Worm (Caenorhabditis elegans): Measurements from ENCODE around the gene plc-2.
"Not testable (repeated sequence)": the region's sequence is repeated elsewhere in the genome, so short reads cannot be mapped to it uniquely, and the experiment has no call there.

The plc-2 gene

DNA sequence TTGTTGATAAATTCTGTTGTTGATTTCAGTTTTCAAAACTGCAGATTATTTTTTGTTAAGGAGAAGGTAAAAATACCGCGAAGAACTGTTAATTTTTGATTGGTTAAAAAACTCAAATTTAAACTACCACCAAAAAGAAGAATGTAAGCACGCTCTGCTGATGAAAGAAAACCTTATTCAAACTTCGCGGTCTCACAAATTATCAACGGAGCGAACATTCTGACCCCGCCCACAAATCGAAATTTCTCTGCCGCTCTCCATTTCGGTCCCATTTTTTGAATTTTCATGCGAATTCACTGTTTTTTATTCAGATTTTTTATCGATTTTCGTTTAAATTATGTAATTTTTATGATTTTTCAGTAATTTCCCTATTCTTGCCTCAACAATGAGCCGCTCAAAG is 2.8 kb upstream of the plc-2 start, which contains the start of gene cyn-3:
Gene cyn-3, plus strand, starts transcription at position 361 of the 400 bp plus-strand sequence.
- TF ChIP-seq med-1 (GFP tag; optimal IDR thresholded peaks at IDR 0.05; ENCODE audit: insufficient read depth) (no peak), ztf-29 (GFP tag; IDR thresholded peaks at IDR 0.05) (no peak), flt-1 (GFP tag; IDR thresholded peaks at IDR 0.05) (no peak)

DNA sequence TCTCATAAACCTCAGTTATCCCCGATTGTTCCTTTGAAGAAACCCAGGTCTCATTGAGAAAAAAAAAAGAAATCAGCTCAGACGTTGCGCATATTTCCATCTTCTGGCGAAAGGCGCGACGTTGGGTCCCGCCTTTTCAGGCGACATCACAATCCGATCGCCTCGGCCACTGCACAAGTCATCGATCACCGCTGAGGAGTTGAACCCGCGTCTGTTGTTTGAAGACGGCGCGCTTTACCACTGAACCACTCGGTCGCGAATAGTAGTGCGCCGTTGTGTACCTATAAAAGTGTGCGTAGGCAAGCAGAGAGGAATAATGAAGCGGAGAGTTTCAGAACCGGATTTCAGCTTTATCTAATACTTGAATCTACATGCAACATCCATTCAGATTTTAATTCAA is 1.5 kb upstream of the plc-2 start, which contains the start of gene Y75B12B.11:
Gene Y75B12B.11, plus strand, starts transcription at position 394 of the 400 bp plus-strand sequence.
- peak; percentile 88 for TF ChIP-seq ztf-23 (GFP tag; IDR thresholded peaks at IDR 0.05)
- TF ChIP-seq med-1 (GFP tag; optimal IDR thresholded peaks at IDR 0.05; ENCODE audit: insufficient read depth), result peak; percentile 51
- peak; percentile 76 for TF ChIP-seq cog-1 (tag; optimal IDR thresholded peaks at IDR 0.05)
- TF ChIP-seq tab-1 (GFP tag; IDR thresholded peaks at IDR 0.05), result peak; percentile 95
- peak; percentile 80 for TF ChIP-seq klf-2 (GFP tag; conservative IDR thresholded peaks at IDR 0.05)
- TF ChIP-seq ztf-29 (GFP tag; IDR thresholded peaks at IDR 0.05), result peak; percentile 86
- TF ChIP-seq T22C8.4 (GFP tag; IDR thresholded peaks at IDR 0.05), result peak; percentile 89
- TF ChIP-seq flt-1 (GFP tag; IDR thresholded peaks at IDR 0.05), result peak; percentile 96
- peak; percentile 78 for TF ChIP-seq ref-1 (GFP tag; conservative IDR thresholded peaks at IDR 0.05)

DNA sequence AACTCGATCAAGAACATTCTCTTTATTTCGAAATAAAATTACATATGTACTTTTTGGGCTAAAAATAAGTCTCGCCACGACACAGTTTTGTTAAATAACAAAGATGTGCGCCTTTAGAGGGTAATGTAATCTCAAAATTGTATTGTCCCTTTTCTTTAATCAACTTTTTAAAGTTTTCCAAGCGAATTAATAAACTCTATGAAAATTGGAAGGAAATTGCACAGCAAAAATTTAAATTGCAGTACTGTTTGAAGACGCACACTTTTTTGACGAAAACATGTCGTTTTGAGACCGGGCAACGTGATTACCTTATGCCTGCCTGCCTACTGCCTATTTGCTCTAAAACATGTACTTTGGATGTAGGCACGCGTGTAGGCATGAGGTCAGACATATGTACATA is 401 bp upstream of the plc-2 start:
- TF ChIP-seq flt-1 (GFP tag; IDR thresholded peaks at IDR 0.05) (no peak), tab-1 (GFP tag; IDR thresholded peaks at IDR 0.05) (no peak), T22C8.4 (GFP tag; IDR thresholded peaks at IDR 0.05) (no peak), cog-1 (tag; optimal IDR thresholded peaks at IDR 0.05) (no peak), ztf-29 (GFP tag; IDR thresholded peaks at IDR 0.05) (no peak), ref-1 (GFP tag; conservative IDR thresholded peaks at IDR 0.05) (no peak), med-1 (GFP tag; optimal IDR thresholded peaks at IDR 0.05; ENCODE audit: insufficient read depth) (no peak), ztf-23 (GFP tag; IDR thresholded peaks at IDR 0.05) (no peak)

DNA sequence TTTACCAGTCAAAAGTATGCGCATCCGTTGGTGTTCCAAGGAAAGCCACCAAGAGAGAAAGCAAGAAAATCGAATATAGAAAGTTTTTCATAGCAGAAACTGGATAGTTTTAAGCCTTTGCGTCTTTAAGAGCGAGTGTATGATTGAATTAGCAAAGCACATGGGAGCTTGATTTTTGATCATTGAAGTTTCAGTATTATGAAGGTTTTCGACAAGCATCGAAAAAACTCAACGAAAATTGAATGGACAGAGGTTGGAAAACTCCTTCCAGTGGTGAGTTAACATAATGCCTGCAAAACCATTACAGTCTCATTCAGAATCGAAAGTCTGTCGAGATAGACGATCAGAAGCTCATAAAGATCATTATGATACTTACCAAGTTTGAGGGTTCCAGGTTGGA is 1.5 kb downstream of the plc-2 start, which contains the start of gene Y75B12B.13:
Gene Y75B12B.13, minus strand, starts transcription at position 101 of the 400 bp plus-strand sequence.
- no peak for TF ChIP-seq ztf-23 (GFP tag; IDR thresholded peaks at IDR 0.05)
- no peak for TF ChIP-seq ztf-29 (GFP tag; IDR thresholded peaks at IDR 0.05)
- no peak for TF ChIP-seq flt-1 (GFP tag; IDR thresholded peaks at IDR 0.05)
- TF ChIP-seq ref-1 (GFP tag; conservative IDR thresholded peaks at IDR 0.05), result no peak
- TF ChIP-seq klf-2 (GFP tag; conservative IDR thresholded peaks at IDR 0.05), result no peak
- no peak for TF ChIP-seq med-1 (GFP tag; optimal IDR thresholded peaks at IDR 0.05; ENCODE audit: insufficient read depth)
- TF ChIP-seq cog-1 (tag; optimal IDR thresholded peaks at IDR 0.05), result no peak
- TF ChIP-seq T22C8.4 (GFP tag; IDR thresholded peaks at IDR 0.05), result no peak
- TF ChIP-seq tab-1 (GFP tag; IDR thresholded peaks at IDR 0.05), result no peak

DNA sequence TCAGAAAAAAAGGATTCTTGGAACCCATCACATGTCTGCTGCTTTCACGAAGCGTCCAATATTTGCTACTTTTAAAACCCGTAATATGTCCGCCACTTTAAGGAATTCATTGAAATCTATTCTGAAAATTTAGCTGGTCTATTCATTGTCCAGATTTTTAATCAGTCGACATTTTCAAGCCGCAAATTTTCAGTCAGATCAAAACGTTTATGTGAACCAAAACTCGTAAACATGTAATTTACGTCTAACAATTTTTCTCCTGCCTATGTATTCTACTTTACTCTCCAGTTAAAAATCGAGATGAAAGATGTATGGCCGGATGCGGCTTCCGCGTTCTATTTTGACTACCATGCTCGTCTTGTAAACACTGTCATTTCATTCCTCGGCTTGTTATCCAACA is 5.6 kb downstream of the plc-2 start, which contains the start of gene srw-1:
Gene srw-1, plus strand, starts transcription at position 301 of the 400 bp plus-strand sequence.
- TF ChIP-seq cog-1 (tag; optimal IDR thresholded peaks at IDR 0.05) (no peak), T22C8.4 (GFP tag; IDR thresholded peaks at IDR 0.05) (no peak), tab-1 (GFP tag; IDR thresholded peaks at IDR 0.05) (no peak), ztf-23 (GFP tag; IDR thresholded peaks at IDR 0.05) (no peak), flt-1 (GFP tag; IDR thresholded peaks at IDR 0.05) (no peak), klf-2 (GFP tag; conservative IDR thresholded peaks at IDR 0.05) (no peak), ref-1 (GFP tag; conservative IDR thresholded peaks at IDR 0.05) (no peak), ztf-29 (GFP tag; IDR thresholded peaks at IDR 0.05) (no peak)

DNA sequence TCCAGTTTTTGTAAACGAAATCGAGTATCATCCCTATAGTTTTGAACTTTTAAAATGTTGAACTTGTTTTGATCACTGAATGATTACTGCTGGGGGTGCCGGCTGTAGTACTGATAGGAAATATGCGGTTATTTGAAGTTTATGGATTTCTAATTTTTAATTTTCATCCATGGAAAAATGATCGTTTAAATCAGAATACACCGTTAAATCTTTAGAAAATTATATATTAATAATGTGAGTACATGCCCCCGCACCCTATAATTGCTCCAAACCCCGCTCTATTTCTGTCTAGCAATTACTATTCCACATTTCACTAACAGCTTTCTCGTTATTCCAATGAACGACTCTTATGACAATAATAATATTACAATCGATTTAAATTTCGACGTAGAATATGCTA is 7.4 kb downstream of the plc-2 start, which contains the start of gene Y75B12B.10:
Gene Y75B12B.10, plus strand, starts transcription at position 301 of the 400 bp plus-strand sequence.
- no peak for TF ChIP-seq cog-1 (tag; optimal IDR thresholded peaks at IDR 0.05)
- TF ChIP-seq T22C8.4 (GFP tag; IDR thresholded peaks at IDR 0.05), result no peak
- TF ChIP-seq ztf-29 (GFP tag; IDR thresholded peaks at IDR 0.05), result no peak
- no peak for TF ChIP-seq flt-1 (GFP tag; IDR thresholded peaks at IDR 0.05)
- TF ChIP-seq med-1 (GFP tag; optimal IDR thresholded peaks at IDR 0.05; ENCODE audit: insufficient read depth), result no peak
- TF ChIP-seq ref-1 (GFP tag; conservative IDR thresholded peaks at IDR 0.05), result no peak
- TF ChIP-seq ztf-23 (GFP tag; IDR thresholded peaks at IDR 0.05), result no peak
- TF ChIP-seq tab-1 (GFP tag; IDR thresholded peaks at IDR 0.05), result no peak
- no peak for TF ChIP-seq klf-2 (GFP tag; conservative IDR thresholded peaks at IDR 0.05)

DNA sequence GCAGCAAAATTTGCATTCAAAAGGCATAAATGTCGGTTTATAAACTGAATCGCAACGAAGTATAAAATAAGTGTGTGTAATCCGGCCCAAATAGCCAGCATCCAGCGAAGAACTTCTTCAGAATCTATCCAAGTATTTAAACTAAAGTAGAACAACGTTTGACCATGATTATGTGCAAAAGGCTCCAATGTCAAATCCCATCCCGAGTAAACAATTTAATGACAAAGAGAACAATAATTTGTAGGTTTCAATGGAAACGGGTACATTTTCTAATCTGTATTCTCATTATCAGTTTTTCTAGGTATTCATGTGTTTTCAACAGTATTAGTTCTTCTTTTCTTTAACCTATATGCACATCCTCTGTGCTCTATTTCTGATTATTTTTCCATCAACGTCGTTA is 15.3 kb downstream of the plc-2 start, which contains the start of gene C41G6.12:
Gene C41G6.12, minus strand, starts transcription at position 101 of the 400 bp plus-strand sequence.
- TF ChIP-seq ref-1 (GFP tag; conservative IDR thresholded peaks at IDR 0.05); ztf-23 (GFP tag; IDR thresholded peaks at IDR 0.05); cog-1 (tag; optimal IDR thresholded peaks at IDR 0.05): not testable (repeated sequence)

DNA sequence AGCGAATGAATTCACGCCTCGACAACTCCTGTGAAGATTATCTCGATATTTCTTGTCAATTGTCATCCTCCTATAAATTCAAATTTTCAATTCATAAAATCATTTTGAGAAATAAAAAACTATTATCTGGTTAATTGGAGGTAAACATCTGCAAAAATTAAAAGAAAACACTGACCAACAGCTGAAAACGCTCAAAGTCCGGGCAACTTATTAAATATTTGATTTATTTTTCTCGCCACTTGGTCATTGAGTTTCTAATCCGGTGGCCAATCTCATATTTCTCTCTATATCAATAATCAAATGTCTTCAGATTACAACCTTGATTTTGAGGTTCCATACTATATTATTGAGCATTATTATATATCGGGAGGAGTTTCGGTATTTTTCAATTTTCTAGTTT is 19.5 kb downstream of the plc-2 start, which contains the start of gene sri-24:
Gene sri-24, plus strand, starts transcription at position 301 of the 400 bp plus-strand sequence.
- not testable (repeated sequence) for TF ChIP-seq cog-1 (tag; optimal IDR thresholded peaks at IDR 0.05); T22C8.4 (GFP tag; IDR thresholded peaks at IDR 0.05); flt-1 (GFP tag; IDR thresholded peaks at IDR 0.05)

DNA sequence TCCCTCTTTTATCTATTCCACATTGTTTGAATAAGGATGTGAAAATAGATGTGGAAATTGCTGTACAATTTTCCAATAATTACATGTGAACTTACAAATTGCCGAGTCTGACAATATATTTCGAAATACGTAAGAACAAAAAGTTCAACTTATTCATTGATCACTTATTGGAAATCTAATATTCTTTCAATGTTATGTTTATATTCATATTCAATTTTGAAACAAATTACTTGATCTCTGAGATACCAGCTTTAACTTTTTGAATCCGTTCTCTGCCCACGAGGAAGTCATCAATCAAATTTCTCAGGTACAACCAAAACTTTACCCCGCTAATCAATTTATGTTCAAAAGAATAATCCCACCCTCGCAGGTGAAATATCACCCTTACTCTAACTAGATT is 22.8 kb downstream of the plc-2 start, which contains the start of gene sri-26:
Gene sri-26, plus strand, starts transcription at position 301 of the 400 bp plus-strand sequence.
- TF ChIP-seq ztf-23 (GFP tag; IDR thresholded peaks at IDR 0.05); tab-1 (GFP tag; IDR thresholded peaks at IDR 0.05); cog-1 (tag; optimal IDR thresholded peaks at IDR 0.05): not testable (repeated sequence)

DNA sequence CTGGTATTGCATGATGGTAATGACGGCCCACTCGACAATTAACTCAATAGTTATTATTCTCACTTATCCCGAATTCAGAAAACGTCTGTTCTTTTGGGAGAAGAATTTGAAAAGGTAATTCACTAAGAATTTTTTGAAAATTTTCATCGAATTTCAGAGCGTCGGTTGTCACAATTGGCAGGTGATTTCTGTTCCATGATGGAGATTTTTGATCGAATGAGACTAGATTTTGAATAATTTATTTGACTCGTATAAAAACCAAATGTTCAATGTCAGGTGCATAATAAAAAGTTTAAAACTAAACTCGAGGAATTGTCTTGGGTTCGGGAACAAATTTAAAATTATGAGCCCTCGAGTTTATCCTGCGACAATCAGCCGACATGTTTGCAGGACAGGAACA is 24.3 kb downstream of the plc-2 start, which contains the start of gene sri-25:
Gene sri-25, plus strand, starts transcription at position 301 of the 400 bp plus-strand sequence.
- TF ChIP-seq ztf-29 (GFP tag; IDR thresholded peaks at IDR 0.05) (no peak), T22C8.4 (GFP tag; IDR thresholded peaks at IDR 0.05) (no peak), flt-1 (GFP tag; IDR thresholded peaks at IDR 0.05) (no peak), ref-1 (GFP tag; conservative IDR thresholded peaks at IDR 0.05) (no peak), cog-1 (tag; optimal IDR thresholded peaks at IDR 0.05) (no peak), klf-2 (GFP tag; conservative IDR thresholded peaks at IDR 0.05) (no peak)
